Worm (Caenorhabditis elegans): ENCODE measurements around the gene M18.6.
A peak's percentile ranks its signal among the peaks of the same experiment; 100 is the strongest.

M18.6 gene

DNA sequence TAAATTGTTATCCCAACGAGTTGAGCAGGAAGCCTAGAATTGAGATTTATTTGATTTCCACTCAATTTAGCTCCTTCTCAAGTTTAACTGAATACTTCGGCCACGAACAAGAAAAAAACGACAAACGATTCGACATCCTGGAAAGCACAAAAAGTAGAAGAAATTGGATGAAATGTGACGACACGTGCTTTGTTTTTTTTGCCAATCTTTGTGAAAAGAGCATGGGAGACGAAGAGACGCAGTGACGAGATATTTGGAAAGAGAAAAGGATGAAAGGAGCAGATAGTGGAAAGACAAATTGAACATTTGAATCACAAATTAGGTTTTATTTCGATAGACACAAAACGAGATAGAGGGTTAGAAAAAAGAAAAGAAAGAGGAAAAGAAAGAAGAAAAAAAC, 6.6 kb upstream of the M18.6 start (continued):
- TF ChIP-seq attf-4 (tag; optimal IDR thresholded peaks at IDR 0.05) (no peak), set-16 (GFP tag; IDR thresholded peaks at IDR 0.05) (no peak), ceh-28 (tag; optimal IDR thresholded peaks at IDR 0.05) (no peak), aha-1 (tag) (no peak), dmd-9 (GFP tag; IDR thresholded peaks at IDR 0.05) (no peak)

DNA sequence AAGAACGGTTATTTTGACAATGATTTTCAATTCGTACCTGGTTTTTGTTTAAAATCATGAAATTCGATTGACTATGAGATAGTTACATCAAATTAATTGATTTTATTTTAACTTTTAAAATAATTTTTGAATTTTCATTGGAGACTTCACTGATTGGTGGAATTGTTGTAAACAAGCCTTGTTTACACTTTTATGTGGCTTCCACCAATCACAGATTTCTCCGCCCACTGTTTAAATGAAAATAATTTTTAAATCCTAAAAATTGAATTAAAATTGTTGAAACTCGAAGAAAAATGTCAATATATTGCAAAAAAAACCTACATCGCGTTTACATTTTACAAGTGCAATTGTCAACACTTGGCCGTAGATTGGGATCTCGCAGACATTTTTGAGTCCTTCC, 574 bp upstream of the M18.6 start:
- TF ChIP-seq aha-1 (tag) = peak; percentile 79
- no peak for TF ChIP-seq php-3 (GFP tag; IDR thresholded peaks at IDR 0.05)

DNA sequence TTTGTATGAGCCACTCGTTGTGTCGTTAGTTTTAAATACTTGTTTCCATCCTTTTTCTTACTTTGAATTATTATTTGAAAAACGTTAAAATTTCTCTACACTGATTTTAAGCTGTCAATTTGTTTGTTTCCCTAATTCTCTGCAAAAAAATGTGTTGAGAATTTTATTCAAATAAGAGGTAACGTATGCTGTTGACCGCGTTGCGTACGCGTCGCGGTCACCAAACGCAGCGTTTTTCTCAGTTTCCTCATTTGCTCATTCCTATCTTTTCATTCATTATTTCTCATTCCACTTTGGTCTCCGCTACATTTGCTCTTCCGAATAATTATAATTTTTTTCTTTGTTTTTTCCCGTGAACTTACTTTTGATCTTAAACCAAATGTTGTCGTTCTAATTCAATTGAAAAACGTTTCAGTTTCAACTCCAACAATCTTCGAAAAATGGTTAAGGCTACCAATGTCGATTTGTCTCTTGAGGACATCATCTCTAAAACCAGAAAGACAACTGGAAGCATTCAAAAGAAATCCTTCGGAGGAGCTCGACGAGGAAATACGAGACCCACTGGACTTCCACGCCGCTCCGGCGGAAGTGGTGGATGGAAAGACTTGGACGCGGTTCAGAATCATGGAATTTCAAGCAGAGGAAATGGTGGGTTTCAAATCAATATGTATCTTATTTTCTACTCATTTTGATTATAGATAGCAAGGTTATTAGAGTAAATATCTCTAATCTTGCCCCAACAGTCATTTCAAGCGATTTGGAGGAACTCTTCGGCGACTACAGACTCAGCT, 2.0 kb downstream of the M18.6 start, which contains the start of gene aly-3:
aly-3 (plus strand) TSS at position 409 of the 791 bp plus-strand sequence.
- TF ChIP-seq aha-1 (tag) (peak; percentile 92), nhr-76 (tag; optimal IDR thresholded peaks at IDR 0.05) (no peak), dve-1 (tag; optimal IDR thresholded peaks at IDR 0.05; ENCODE audit: insufficient read depth) (peak; percentile 39), mep-1 (tag; optimal IDR thresholded peaks at IDR 0.05) (peak; percentile 47), daf-16 (GFP tag; optimal IDR thresholded peaks at IDR 0.05) (no peak), daf-16 (tag; optimal IDR thresholded peaks at IDR 0.05) (peak; percentile 44), lin-38 (GFP tag; IDR thresholded peaks at IDR 0.05) (peak; percentile 49; the same call in 1 of the 2 replicates), dpl-1 (GFP tag; optimal IDR thresholded peaks at IDR 0.05) (peak; percentile 12), unc-62 (GFP tag; optimal IDR thresholded peaks at IDR 0.05 in 1 of 2) (peak in 1 of 2 experiments; percentile 39), unc-62 (tag; optimal IDR thresholded peaks at IDR 0.05) (no peak), lsy-2 (tag; optimal IDR thresholded peaks at IDR 0.05) (peak in 1 of 2 experiments; percentile 57), nhr-48 (tag; optimal IDR thresholded peaks at IDR 0.05) (no peak), mes-2 (tag; optimal IDR thresholded peaks at IDR 0.05; ENCODE audit: poor library complexity, severe bottlenecking) (peak; percentile 64)

DNA sequence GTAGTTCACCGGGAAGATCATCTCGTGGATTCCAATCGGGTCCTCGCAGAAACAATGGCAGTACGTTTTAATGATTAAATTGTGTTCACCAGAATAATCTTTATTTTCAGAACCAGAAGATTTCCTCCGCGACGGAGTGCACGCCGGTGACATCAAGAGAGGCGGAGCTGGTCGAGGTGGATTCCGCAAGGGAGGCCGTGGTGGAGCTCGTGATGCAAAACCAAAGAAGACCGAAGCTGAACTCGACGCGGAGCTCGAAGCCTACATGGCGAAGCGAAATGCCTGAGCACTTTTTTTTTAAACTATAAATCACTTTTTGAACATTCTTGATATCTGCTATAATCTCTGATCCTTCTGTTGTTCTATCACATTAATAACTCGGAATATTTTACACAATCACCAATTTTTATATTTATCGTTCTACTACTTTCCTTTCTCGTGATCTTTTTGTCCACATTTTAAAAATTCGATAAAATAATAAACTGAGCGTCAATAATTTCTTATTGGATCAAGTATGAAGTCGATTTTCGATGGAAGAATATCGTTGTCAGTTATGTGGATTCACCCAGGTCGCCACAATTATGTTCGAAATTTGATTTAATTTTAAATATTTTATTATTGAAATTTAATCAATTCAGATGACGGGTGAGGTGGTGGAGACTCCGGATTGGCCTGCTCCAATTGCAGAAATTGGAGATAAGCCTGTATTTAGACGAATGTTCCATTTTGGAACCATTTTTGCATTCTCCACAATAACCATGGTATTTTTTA, 3.4 kb downstream of the M18.6 start, which contains the start of gene dhhc-6:
dhhc-6 (plus strand) TSS at position 639 of the 771 bp plus-strand sequence.
- peak; percentile 44 for TF ChIP-seq lin-38 (GFP tag; IDR thresholded peaks at IDR 0.05)
- no peak for TF ChIP-seq fos-1 (tag; optimal IDR thresholded peaks at IDR 0.05)
- no peak for TF ChIP-seq nhr-25 (tag; optimal IDR thresholded peaks at IDR 0.05; ENCODE audit: borderline replicate concordance, insufficient read depth)
- no peak for TF ChIP-seq lin-15B (tag; optimal IDR thresholded peaks at IDR 0.05)
- no peak for TF ChIP-seq ceh-82 (tag; optimal IDR thresholded peaks at IDR 0.05)
- no peak for TF ChIP-seq nhr-48 (tag; optimal IDR thresholded peaks at IDR 0.05)
- TF ChIP-seq snpc-1.2 (GFP tag; IDR thresholded peaks at IDR 0.05) = peak; percentile 31; the same call in 1 of the 2 replicates
- TF ChIP-seq zip-2 (tag; optimal IDR thresholded peaks at IDR 0.05) = no peak
- no peak for TF ChIP-seq tag-97 (GFP tag; IDR thresholded peaks at IDR 0.05)
- no peak for TF ChIP-seq nhr-76 (tag; optimal IDR thresholded peaks at IDR 0.05)
- no peak for TF ChIP-seq R02D3.7 (tag; optimal IDR thresholded peaks at IDR 0.05)
- TF ChIP-seq attf-4 (tag; optimal IDR thresholded peaks at IDR 0.05) = no peak
- TF ChIP-seq aha-1 (tag) = no peak
- TF ChIP-seq ceh-62 (tag; optimal IDR thresholded peaks at IDR 0.05) = no peak
- no peak for TF ChIP-seq F44E2.7 (GFP tag; IDR thresholded peaks at IDR 0.05)
- TF ChIP-seq hlh-11 (tag; optimal IDR thresholded peaks at IDR 0.05) = no peak
- no peak for TF ChIP-seq ceh-28 (tag; optimal IDR thresholded peaks at IDR 0.05)
- no peak for TF ChIP-seq rbr-2 (tag; optimal IDR thresholded peaks at IDR 0.05)
- no peak for TF ChIP-seq sdz-12 (GFP tag; optimal IDR thresholded peaks at IDR 0.05)
- TF ChIP-seq set-16 (GFP tag; IDR thresholded peaks at IDR 0.05) = peak; percentile 75
- no peak for TF ChIP-seq cey-2 (tag; optimal IDR thresholded peaks at IDR 0.05; ENCODE audit: borderline replicate concordance, insufficient read depth)
- no peak for TF ChIP-seq zfp-2 (tag; optimal IDR thresholded peaks at IDR 0.05)
- TF ChIP-seq spr-3 (GFP tag; optimal IDR thresholded peaks at IDR 0.05) = no peak
- TF ChIP-seq daf-16 (GFP tag; optimal IDR thresholded peaks at IDR 0.05) = no peak
- TF ChIP-seq daf-16 (tag; optimal IDR thresholded peaks at IDR 0.05) = no peak
- no peak for TF ChIP-seq skn-1 (tag; optimal IDR thresholded peaks at IDR 0.05)
- no peak for TF ChIP-seq unc-130 (GFP tag; optimal IDR thresholded peaks at IDR 0.05)
- TF ChIP-seq hlh-30 (tag; optimal IDR thresholded peaks at IDR 0.05; ENCODE audit: insufficient read depth) = no peak
- TF ChIP-seq mep-1 (tag; optimal IDR thresholded peaks at IDR 0.05) = peak; percentile 30
